Worm (Caenorhabditis elegans) whole organism, L4 larva: Measurements from ENCODE around the gene Y32G9A.3.

Experiments
- R02D3.7 ChIP-seq: fragments of 150-350 bp; sonication (generic microtip); optimal IDR thresholded peaks from 3 replicates; lab custom pipeline; 2014; ENCODE audit warnings: missing biosample characterization, missing genetic modification characterization
- T26A8.4 ChIP-seq: fragments of 200-800 bp; sonication (Bioruptor generic); IDR thresholded peaks from 2 replicates; pipeline ENCODE4 v1.3.6; 2022; ENCODE audit warnings: missing genetic modification characterization, missing compliant biosample characterization
- Y105C5A.15 ChIP-seq: fragments of 200-800 bp; sonication (Bioruptor generic); IDR thresholded peaks from 2 replicates; pipeline ENCODE4 v1.3.6; 2022; ENCODE audit warnings: missing genetic modification characterization, missing compliant biosample characterization
- ZK546.5 ChIP-seq, 2 experiments: sonication (generic microtip); optimal IDR thresholded peaks; 2 replicates each; lab custom pipeline; 2017; ENCODE audit warnings: missing biosample characterization in 2 of 2, missing genetic modification characterization in 2 of 2
- aha-1 ChIP-seq: fragments of 150-350 bp; peaks from one replicate; lab custom pipeline; 2014; ENCODE audit warnings: missing biosample characterization, missing genetic modification characterization
- ama-1 ChIP-seq: fragments of 150-350 bp; optimal IDR thresholded peaks from 2 replicates; lab custom pipeline; 2014; ENCODE audit warnings: inconsistent platforms, mixed read lengths
- arid-1 ChIP-seq: fragments of 200-800 bp; sonication (Bioruptor generic); conservative IDR thresholded peaks from 2 replicates; pipeline ENCODE4 v1.3.6; 2022; ENCODE audit warnings: missing genetic modification reagents, missing genetic modification characterization, missing compliant biosample characterization
- ceh-20 ChIP-seq: fragments of 200-800 bp; sonication (Bioruptor generic); IDR thresholded peaks from 2 replicates; pipeline ENCODE4 v1.3.6; 2022; ENCODE audit warnings: missing genetic modification reagents, missing genetic modification characterization, missing compliant biosample characterization
- ceh-28 ChIP-seq: fragments of 150-350 bp; optimal IDR thresholded peaks from 2 replicates; lab custom pipeline; 2014; ENCODE audit warnings: missing biosample characterization, missing genetic modification reagents, missing genetic modification characterization
- ceh-32 ChIP-seq: sonication (generic microtip); optimal IDR thresholded peaks from 2 replicates; lab custom pipeline; 2016; ENCODE audit warnings: mild to moderate bottlenecking, missing genetic modification characterization, missing compliant biosample characterization; ENCODE audit not compliant: poor library complexity
- cey-2 ChIP-seq: sonication (generic microtip); optimal IDR thresholded peaks from 3 replicates; lab custom pipeline; 2017; ENCODE audit warnings: missing genetic modification characterization, mild to moderate bottlenecking, missing compliant biosample characterization, antibody characterized with exemption, borderline replicate concordance; ENCODE audit not compliant: insufficient read depth
- ctbp-1 ChIP-seq: fragments of 200-800 bp; sonication (Bioruptor generic); IDR thresholded peaks from 2 replicates; pipeline ENCODE4 v1.3.6; 2022; ENCODE audit warnings: missing genetic modification reagents, missing genetic modification characterization, missing compliant biosample characterization
- daf-16 ChIP-seq, 3 experiments: sonication (generic microtip); optimal IDR thresholded peaks; 2 replicates each; lab custom pipeline; 2016 to 2017; ENCODE audit warnings: missing genetic modification characterization in 3 of 3, missing genetic modification reagents in 3 of 3, mild to moderate bottlenecking in 2 of 3, missing compliant biosample characterization in 2 of 3, missing biosample characterization in 1 of 3, moderate library complexity in 1 of 3
- daf-19 ChIP-seq: fragments of 200-800 bp; sonication (Bioruptor generic); conservative IDR thresholded peaks from 2 replicates; pipeline ENCODE4 v1.3.6; 2022; ENCODE audit warnings: missing genetic modification characterization, missing compliant biosample characterization
- daf-8 ChIP-seq: fragments of 200-800 bp; sonication (Bioruptor generic); IDR thresholded peaks from 2 replicates; pipeline ENCODE4 v1.3.6; 2022; ENCODE audit warnings: missing genetic modification characterization, missing compliant biosample characterization
- duxl-1 ChIP-seq: sonication (generic microtip); optimal IDR thresholded peaks from 2 replicates; lab custom pipeline; 2016; ENCODE audit warnings: mild to moderate bottlenecking, missing genetic modification characterization, moderate library complexity, missing compliant biosample characterization; ENCODE audit not compliant: poor library complexity
- fkh-10 ChIP-seq: fragments of 150-350 bp; optimal IDR thresholded peaks from 2 replicates; lab custom pipeline; 2014; ENCODE audit warnings: missing biosample characterization, missing genetic modification reagents, missing genetic modification characterization
- fos-1 ChIP-seq: fragments of 150-350 bp; optimal IDR thresholded peaks from 2 replicates; lab custom pipeline; 2014; ENCODE audit warnings: missing biosample characterization, missing genetic modification characterization
- gei-8 ChIP-seq: fragments of 200-800 bp; sonication (Bioruptor generic); optimal IDR thresholded peaks from 2 replicates; lab custom pipeline; 2018; ENCODE audit warnings: mild to moderate bottlenecking, missing genetic modification characterization, missing compliant biosample characterization
- hlh-11 ChIP-seq: fragments of 200-800 bp; sonication (Bioruptor generic); optimal IDR thresholded peaks from 2 replicates; lab custom pipeline; 2018; ENCODE audit warnings: mild to moderate bottlenecking, missing genetic modification characterization, missing compliant biosample characterization
- hmg-1.1 ChIP-seq: fragments of 200-800 bp; sonication (Bioruptor generic); IDR thresholded peaks from 2 replicates; pipeline ENCODE4 v1.3.6; 2022; ENCODE audit warnings: missing genetic modification reagents, missing genetic modification characterization, missing compliant biosample characterization
- lim-7 ChIP-seq: fragments of 200-800 bp; sonication (Bioruptor generic); IDR thresholded peaks from 2 replicates; pipeline ENCODE4 v1.3.6; 2022; ENCODE audit warnings: missing genetic modification characterization, missing compliant biosample characterization
- lir-3 ChIP-seq: sonication (generic microtip); optimal IDR thresholded peaks from 2 replicates; lab custom pipeline; 2016; ENCODE audit warnings: mild to moderate bottlenecking, missing genetic modification characterization, missing compliant biosample characterization
- madf-9 ChIP-seq: fragments of 200-800 bp; sonication (Bioruptor generic); conservative IDR thresholded peaks from 2 replicates; pipeline ENCODE4 v1.3.6; 2022; ENCODE audit warnings: missing genetic modification reagents, missing genetic modification characterization, missing compliant biosample characterization
- mxl-2 ChIP-seq: fragments of 200-800 bp; sonication (Bioruptor generic); conservative IDR thresholded peaks from 2 replicates; pipeline ENCODE4 v1.3.6; 2022; ENCODE audit warnings: missing genetic modification reagents, missing genetic modification characterization, missing compliant biosample characterization
- nhr-111 ChIP-seq: fragments of 200-800 bp; sonication (Bioruptor generic); optimal IDR thresholded peaks from 2 replicates; lab custom pipeline; 2018; ENCODE audit warnings: mild to moderate bottlenecking, missing genetic modification characterization, missing compliant biosample characterization
- nhr-25 ChIP-seq: sonication (generic microtip); optimal IDR thresholded peaks from 2 replicates; lab custom pipeline; 2017; ENCODE audit warnings: missing genetic modification characterization, mild to moderate bottlenecking, missing compliant biosample characterization, antibody characterized with exemption, moderate library complexity, borderline replicate concordance; ENCODE audit not compliant: insufficient read depth
- nhr-41 ChIP-seq: fragments of 200-800 bp; sonication (Bioruptor generic); IDR thresholded peaks from 2 replicates; pipeline ENCODE4 v1.3.6; 2022; ENCODE audit warnings: missing genetic modification reagents, missing genetic modification characterization, missing compliant biosample characterization
- nhr-48 ChIP-seq: sonication (generic microtip); optimal IDR thresholded peaks from 2 replicates; lab custom pipeline; 2016; ENCODE audit warnings: mild to moderate bottlenecking, missing genetic modification characterization, missing compliant biosample characterization
- nhr-6 ChIP-seq: fragments of 150-350 bp; optimal IDR thresholded peaks from 2 replicates; lab custom pipeline; 2014; ENCODE audit warnings: missing biosample characterization, missing genetic modification characterization
- php-3 ChIP-seq: fragments of 200-800 bp; sonication (Bioruptor generic); IDR thresholded peaks from 2 replicates; pipeline ENCODE4 v1.3.6; 2022; ENCODE audit warnings: missing genetic modification reagents, missing genetic modification characterization, missing compliant biosample characterization
- rbr-2 ChIP-seq: sonication (generic microtip); optimal IDR thresholded peaks from 2 replicates; lab custom pipeline; 2016; ENCODE audit warnings: missing genotype, missing genetic modification characterization, missing compliant biosample characterization
- saeg-2 ChIP-seq: fragments of 200-800 bp; sonication (Bioruptor generic); IDR thresholded peaks from 2 replicates; pipeline ENCODE4 v1.3.6; 2022; ENCODE audit warnings: missing genetic modification reagents, missing genetic modification characterization, missing compliant biosample characterization
- skn-1 ChIP-seq: fragments of 150-350 bp; optimal IDR thresholded peaks from 2 replicates; lab custom pipeline; 2014; ENCODE audit warnings: missing biosample characterization, missing genetic modification characterization
- snpc-1.2 ChIP-seq: fragments of 200-800 bp; sonication (Bioruptor generic); IDR thresholded peaks from 2 replicates; pipeline ENCODE4 v1.3.6; 2022; ENCODE audit warnings: missing genetic modification reagents, missing genetic modification characterization, missing compliant biosample characterization
- spr-1 ChIP-seq: sonication (generic microtip); optimal IDR thresholded peaks from 2 replicates; lab custom pipeline; 2016; ENCODE audit warnings: mild to moderate bottlenecking, missing genetic modification characterization, missing compliant biosample characterization
- unc-130 ChIP-seq: sonication (generic microtip); optimal IDR thresholded peaks from 2 replicates; lab custom pipeline; 2016; ENCODE audit warnings: missing genetic modification reagents, missing genetic modification characterization, missing compliant biosample characterization
- vab-7 ChIP-seq: fragments of 200-800 bp; sonication (Bioruptor generic); IDR thresholded peaks from 2 replicates; pipeline ENCODE4 v1.3.6; 2022; ENCODE audit warnings: missing genetic modification reagents, missing genetic modification characterization, missing compliant biosample characterization
- zip-11 ChIP-seq: fragments of 200-800 bp; sonication (Bioruptor generic); IDR thresholded peaks from 2 replicates; pipeline ENCODE4 v1.3.6; 2022; ENCODE audit warnings: missing genetic modification characterization, missing compliant biosample characterization
- zip-2 ChIP-seq: fragments of 150-350 bp; optimal IDR thresholded peaks from 2 replicates; lab custom pipeline; 2014; ENCODE audit warnings: missing biosample characterization, missing genetic modification characterization
- ztf-7 ChIP-seq: fragments of 150-350 bp; optimal IDR thresholded peaks from 2 replicates; lab custom pipeline; 2014; ENCODE audit warnings: missing biosample characterization, missing genetic modification characterization

Y32G9A.3 gene

DNA sequence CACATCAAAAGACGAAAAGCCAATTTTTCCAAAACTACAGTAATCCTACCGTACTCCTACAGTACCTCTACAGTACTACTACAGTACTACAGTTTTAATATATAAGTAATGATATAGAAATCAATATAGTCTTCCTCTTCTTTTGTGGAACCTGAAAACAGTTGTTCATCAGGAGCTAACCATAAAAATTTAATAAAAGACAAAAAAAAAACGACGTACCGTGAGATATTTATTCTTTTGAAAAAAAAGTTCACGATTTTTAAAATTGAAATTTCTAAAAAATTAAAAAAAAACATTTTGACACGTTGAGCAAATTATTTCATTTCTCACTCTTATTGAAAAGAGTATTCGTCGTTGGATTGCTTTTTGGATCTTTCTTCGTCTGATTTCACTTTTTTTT lies at the start of gene Y32G9A.3:
Gene Y32G9A.3, plus strand, starts transcription at position 301 of the 400 bp plus-strand sequence.
- TF ChIP-seq nhr-6 (tag; lab: Kevin White, UChicago) (no peak), ztf-7 (tag; lab: Kevin White, UChicago) (no peak), nhr-41 (GFP tag; lab: Robert Waterston, UW) (no peak)

ce11 chrV:1862954-1863353 lies 48.2 kb upstream of the Y32G9A.3 start:
- no peak for TF ChIP-seq gei-8 (GFP tag; lab: Kevin White, UChicago)
- TF ChIP-seq nhr-41 (GFP tag; lab: Robert Waterston, UW): no peak
- 0 out of 2 replicates have a peak, but pooled peaks have one; percentile 20 for TF ChIP-seq ctbp-1 (GFP tag; lab: Robert Waterston, UW)
- no peak for TF ChIP-seq lim-7
- TF ChIP-seq duxl-1: no peak

- TF ChIP-seq madf-9: no peak
- TF ChIP-seq daf-8 (GFP tag; lab: Robert Waterston, UW): no peak
- no peak for TF ChIP-seq hlh-11 (tag; lab: Kevin White, UChicago)
- TF ChIP-seq unc-130 (GFP tag; lab: Kevin White, UChicago): no peak
- no peak for TF ChIP-seq nhr-111 (GFP tag; lab: Kevin White, UChicago)
- TF ChIP-seq fkh-10 (GFP tag; lab: Kevin White, UChicago): no peak
These were observed 46.2 kb upstream of the Y32G9A.3 start for ce11 chrV:1864997-1865396.

- no peak for TF ChIP-seq unc-130 (GFP tag; lab: Kevin White, UChicago)
- no peak for TF ChIP-seq nhr-25 (tag; lab: Kevin White, UChicago)
- TF ChIP-seq hmg-1.1: no peak
- TF ChIP-seq aha-1: peak; percentile 81
- TF ChIP-seq fos-1: no peak
These were observed 43.2 kb upstream of the Y32G9A.3 start for ce11 chrV:1868025-1868424.

DNA sequence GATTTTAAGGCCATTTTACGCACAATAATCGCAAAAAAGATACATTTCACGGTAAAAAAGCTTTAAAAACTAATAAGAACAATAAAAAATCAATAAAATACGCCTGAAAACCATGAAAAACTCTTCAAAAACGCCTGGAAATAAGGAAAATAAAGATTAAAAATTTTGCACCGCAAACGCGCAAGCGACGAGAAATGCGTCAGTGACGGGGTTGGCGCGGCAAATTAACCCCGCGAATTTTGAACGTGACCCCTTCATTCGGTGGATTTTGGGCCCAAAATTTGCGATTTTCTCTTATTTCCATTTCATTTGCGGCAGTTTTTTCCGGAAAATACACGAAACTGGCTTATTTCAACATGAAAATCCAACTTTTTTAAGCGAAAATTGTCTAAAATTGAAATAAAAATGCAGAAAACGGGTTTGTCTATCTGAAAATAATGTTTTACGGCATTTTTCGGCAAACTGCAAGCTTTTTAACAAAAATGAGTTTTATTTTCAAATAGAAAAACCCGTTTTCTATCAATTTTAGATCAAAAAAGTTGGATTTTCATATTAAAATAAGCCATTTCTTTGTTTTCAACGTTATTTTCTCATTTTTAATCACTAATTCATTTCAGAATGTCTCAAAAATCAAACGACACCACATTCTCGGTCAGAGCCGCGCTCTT lies 42.5 kb upstream of the Y32G9A.3 start, which contains the start of gene knl-3:
Gene knl-3, plus strand, starts transcription at position 618 of the 668 bp plus-strand sequence.
- peak; percentile 76 for TF ChIP-seq vab-7 (GFP tag; lab: Robert Waterston, UW)
- no peak for TF ChIP-seq daf-19 (GFP tag; lab: Robert Waterston, UW)
- TF ChIP-seq saeg-2 (GFP tag; lab: Robert Waterston, UW): peak; percentile 78
- no peak for TF ChIP-seq Y105C5A.15 (GFP tag; lab: Robert Waterston, UW)
- no peak for TF ChIP-seq R02D3.7 (tag; lab: Kevin White, UChicago)
- no peak for TF ChIP-seq ceh-32 (tag; lab: Kevin White, UChicago)
- TF ChIP-seq mxl-2 (GFP tag; lab: Robert Waterston, UW): no peak
- peak; percentile 93 for TF ChIP-seq T26A8.4
- TF ChIP-seq fos-1: no peak
- peak; percentile 93 for TF ChIP-seq arid-1 (GFP tag; lab: Robert Waterston, UW)
- TF ChIP-seq ceh-20 (GFP tag; lab: Robert Waterston, UW): peak; percentile 78
- peak; percentile 68 for TF ChIP-seq php-3 (GFP tag; lab: Robert Waterston, UW)
- peak; percentile 81 for TF ChIP-seq hlh-11 (tag; lab: Kevin White, UChicago)
- TF ChIP-seq duxl-1: peak; percentile 60
- TF ChIP-seq ZK546.5 (tag; optimal IDR thresholded peaks at IDR 0.05; lab: Kevin White, UChicago): no peak
- TF ChIP-seq gei-8 (GFP tag; lab: Kevin White, UChicago): no peak
- TF ChIP-seq skn-1: no peak
- no peak for TF ChIP-seq nhr-41 (GFP tag; lab: Robert Waterston, UW)
- no peak for TF ChIP-seq cey-2 (tag; lab: Kevin White, UChicago)
- peak; percentile 40 for TF ChIP-seq nhr-48 (tag; lab: Kevin White, UChicago)
- peak; percentile 70 for TF ChIP-seq ztf-7 (tag; lab: Kevin White, UChicago)
- no peak for TF ChIP-seq ama-1 (lab: Kevin White, UChicago)
- TF ChIP-seq zip-2 (tag; lab: Kevin White, UChicago): peak; percentile 47
- TF ChIP-seq spr-1 (tag; lab: Kevin White, UChicago): peak; percentile 75
- peak in 1 of 2 experiments; percentile 45 for TF ChIP-seq daf-16 (GFP tag; optimal IDR thresholded peaks at IDR 0.05; lab: Kevin White, UChicago)
- peak; percentile 44 for TF ChIP-seq daf-16 (tag; optimal IDR thresholded peaks at IDR 0.05; lab: Kevin White, UChicago)
- peak; percentile 80 for TF ChIP-seq snpc-1.2 (GFP tag; lab: Robert Waterston, UW)
- TF ChIP-seq hmg-1.1: peak; percentile 91
- peak; percentile 87 for TF ChIP-seq rbr-2 (tag; lab: Kevin White, UChicago)
- no peak for TF ChIP-seq zip-11 (GFP tag; lab: Robert Waterston, UW)
- no peak for TF ChIP-seq ceh-28 (tag; lab: Kevin White, UChicago)
- no peak for TF ChIP-seq lir-3 (tag; lab: Kevin White, UChicago)
